Worm (Caenorhabditis elegans) whole organism, mixed stage, embryonic: ENCODE results near the gene H01G02.4.

Source experiments
- bed-3 ChIP-seq: fragments of 200-800 bp; sonication (Bioruptor generic); optimal IDR thresholded peaks from 3 replicates; lab custom pipeline; 2018; ENCODE audit warnings: mild to moderate bottlenecking, missing genetic modification characterization, moderate library complexity, missing compliant biosample characterization
- ceh-39 ChIP-seq: fragments of 150-350 bp; optimal IDR thresholded peaks from 2 replicates; lab custom pipeline; 2014; ENCODE audit warnings: missing biosample characterization, missing genetic modification characterization
- ceh-83 ChIP-seq: fragments of 200-800 bp; sonication (Bioruptor generic); optimal IDR thresholded peaks from 2 replicates; lab custom pipeline; 2018; ENCODE audit warnings: mild to moderate bottlenecking, missing genetic modification characterization, missing compliant biosample characterization
- ces-1 ChIP-seq: fragments of 150-350 bp; optimal IDR thresholded peaks from 2 replicates; lab custom pipeline; 2014; ENCODE audit warnings: missing biosample characterization, missing genetic modification reagents, missing genetic modification characterization
- cnd-1 ChIP-seq: fragments of 200-800 bp; sonication (Bioruptor generic); optimal IDR thresholded peaks from 2 replicates; lab custom pipeline; 2018; ENCODE audit warnings: mild to moderate bottlenecking, missing genetic modification characterization, missing compliant biosample characterization
- drap-1 ChIP-seq: fragments of 200-800 bp; sonication (Bioruptor generic); optimal IDR thresholded peaks from 3 replicates; lab custom pipeline; 2018; ENCODE audit warnings: mild to moderate bottlenecking, missing genetic modification characterization, missing compliant biosample characterization
- elt-1 ChIP-seq: sonication (generic microtip); optimal IDR thresholded peaks from 2 replicates; lab custom pipeline; 2017; ENCODE audit warnings: missing genetic modification characterization, mild to moderate bottlenecking, missing compliant biosample characterization, antibody characterized with exemption, moderate library complexity, borderline replicate concordance; ENCODE audit not compliant: insufficient read depth
- elt-3 ChIP-seq: fragments of 150-350 bp; optimal IDR thresholded peaks from 2 replicates; lab custom pipeline; 2014; ENCODE audit warnings: missing biosample characterization, missing genetic modification characterization
- flh-1 ChIP-seq: fragments of 200-800 bp; sonication (Bioruptor generic); optimal IDR thresholded peaks from 2 replicates; lab custom pipeline; 2018; ENCODE audit warnings: mild to moderate bottlenecking, missing genetic modification characterization, moderate library complexity, missing compliant biosample characterization
- ham-2 ChIP-seq: fragments of 200-800 bp; sonication (Bioruptor generic); optimal IDR thresholded peaks from 2 replicates; lab custom pipeline; 2018; ENCODE audit warnings: mild to moderate bottlenecking, missing genetic modification characterization, missing compliant biosample characterization
- hlh-1 ChIP-seq: fragments of 150-350 bp; optimal IDR thresholded peaks from 2 replicates; lab custom pipeline; 2014; ENCODE audit warnings: missing biosample characterization, missing genetic modification reagents, missing genetic modification characterization
- lin-13 ChIP-seq: fragments of 150-350 bp; optimal IDR thresholded peaks from 2 replicates; lab custom pipeline; 2014; ENCODE audit warnings: missing biosample characterization, missing genetic modification characterization
- lin-32 ChIP-seq: fragments of 200-800 bp; sonication (Bioruptor generic); optimal IDR thresholded peaks from 2 replicates; lab custom pipeline; 2018; ENCODE audit warnings: mild to moderate bottlenecking, missing genetic modification characterization, missing compliant biosample characterization
- lsy-2 ChIP-seq: fragments of 150-350 bp; optimal IDR thresholded peaks from 2 replicates; lab custom pipeline; 2014; ENCODE audit warnings: missing biosample characterization, missing genetic modification characterization
- mab-5 ChIP-seq: fragments of 150-350 bp; optimal IDR thresholded peaks from 2 replicates; lab custom pipeline; 2014; ENCODE audit warnings: missing biosample characterization, missing genetic modification characterization
- mls-2 ChIP-seq: sonication (generic microtip); optimal IDR thresholded peaks from 2 replicates; lab custom pipeline; 2016; ENCODE audit warnings: mild to moderate bottlenecking, missing genetic modification characterization, moderate library complexity, missing compliant biosample characterization
- nhr-12 ChIP-seq: fragments of 150-350 bp; optimal IDR thresholded peaks from 2 replicates; lab custom pipeline; 2014; ENCODE audit warnings: missing biosample characterization, missing genetic modification characterization
- nhr-2 ChIP-seq: fragments of 150-350 bp; optimal IDR thresholded peaks from 2 replicates; lab custom pipeline; 2014; ENCODE audit warnings: missing biosample characterization, missing genetic modification characterization
- nhr-237 ChIP-seq: fragments of 150-350 bp; optimal IDR thresholded peaks from 2 replicates; lab custom pipeline; 2014; ENCODE audit warnings: missing biosample characterization, missing genetic modification characterization
- nhr-28 ChIP-seq: fragments of 150-350 bp; optimal IDR thresholded peaks from 2 replicates; lab custom pipeline; 2014; ENCODE audit warnings: missing biosample characterization, missing genetic modification characterization
- nhr-76 ChIP-seq: sonication (generic microtip); optimal IDR thresholded peaks from 2 replicates; lab custom pipeline; 2017; ENCODE audit warnings: missing biosample characterization, missing genetic modification characterization
- pha-4 ChIP-seq: fragments of 150-350 bp; optimal IDR thresholded peaks from 2 replicates; lab custom pipeline; 2018; ENCODE audit warnings: missing biosample characterization, missing genetic modification reagents, missing genetic modification characterization
- sem-2 ChIP-seq: fragments of 200-800 bp; sonication (Bioruptor generic); optimal IDR thresholded peaks from 2 replicates; lab custom pipeline; 2018; ENCODE audit warnings: mild to moderate bottlenecking, missing genetic modification characterization, missing compliant biosample characterization
- sptf-1 ChIP-seq: sonication (generic microtip); optimal IDR thresholded peaks from 2 replicates; lab custom pipeline; 2017; ENCODE audit warnings: mild to moderate bottlenecking, missing genetic modification characterization, moderate library complexity, missing compliant biosample characterization
- tbx-8 ChIP-seq: fragments of 200-800 bp; sonication (Bioruptor generic); optimal IDR thresholded peaks from 2 replicates; lab custom pipeline; 2018; ENCODE audit warnings: mild to moderate bottlenecking, missing genetic modification characterization, moderate library complexity, missing compliant biosample characterization
- unc-120 ChIP-seq: sonication (generic microtip); optimal IDR thresholded peaks from 2 replicates; lab custom pipeline; 2017; ENCODE audit warnings: missing genetic modification characterization, missing compliant biosample characterization; ENCODE audit not compliant: poor library complexity, severe bottlenecking
- unc-39 ChIP-seq: fragments of 150-350 bp; optimal IDR thresholded peaks from 2 replicates; lab custom pipeline; 2014; ENCODE audit warnings: missing biosample characterization, missing genetic modification characterization
- unc-62 ChIP-seq: fragments of 150-350 bp; optimal IDR thresholded peaks from 2 replicates; lab custom pipeline; 2014; ENCODE audit warnings: missing biosample characterization, missing genetic modification reagents, missing genetic modification characterization
- ztf-11 ChIP-seq: fragments of 150-350 bp; optimal IDR thresholded peaks from 2 replicates; lab custom pipeline; 2014; ENCODE audit warnings: missing biosample characterization, missing genetic modification characterization

H01G02.4 gene

ce11 chrIV:11801078-11801477 lies 1.9 kb downstream of the H01G02.4 start, which contains the start of gene dyf-18:
dyf-18 (minus strand) TSS chrIV:11801178.
- no peak for TF ChIP-seq ztf-11 (tag; lab: Kevin White, UChicago)
- TF ChIP-seq ceh-39, result no peak

ce11 chrIV:11799240-11799639 lies 3.7 kb downstream of the H01G02.4 start:
- TF ChIP-seq unc-62 (peak; percentile 58), ces-1 (no peak), nhr-12 (no peak)

DNA sequence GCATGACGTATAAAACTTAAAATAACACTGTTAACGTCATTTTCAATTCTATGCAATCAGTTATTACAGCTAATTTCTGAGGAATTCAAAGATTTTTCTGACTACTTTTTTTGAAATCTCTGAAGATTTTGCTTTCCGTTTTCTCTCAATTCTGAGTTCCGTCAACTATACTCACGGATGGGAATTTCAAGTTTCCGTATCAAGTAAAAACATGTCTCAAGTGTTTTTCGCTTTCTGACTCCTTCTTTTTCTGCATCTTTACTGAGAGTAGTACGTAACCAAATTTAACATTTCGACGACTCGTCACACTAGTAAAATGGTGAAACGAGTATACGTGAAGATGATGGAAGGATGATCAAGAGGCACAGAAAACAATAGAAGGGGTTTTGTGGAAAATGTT lies 6.1 kb downstream of the H01G02.4 start:
- TF ChIP-seq ces-1, result peak; percentile 60
- no peak for TF ChIP-seq elt-1 (tag; lab: Kevin White, UChicago)
- no peak for TF ChIP-seq nhr-2 (tag; lab: Kevin White, UChicago)
- no peak for TF ChIP-seq unc-120 (tag; lab: Kevin White, UChicago)
- no peak for TF ChIP-seq flh-1 (GFP tag; lab: Kevin White, UChicago)
- TF ChIP-seq unc-62, result no peak
- no peak for TF ChIP-seq nhr-28 (tag; lab: Kevin White, UChicago)
- no peak for TF ChIP-seq nhr-12

DNA sequence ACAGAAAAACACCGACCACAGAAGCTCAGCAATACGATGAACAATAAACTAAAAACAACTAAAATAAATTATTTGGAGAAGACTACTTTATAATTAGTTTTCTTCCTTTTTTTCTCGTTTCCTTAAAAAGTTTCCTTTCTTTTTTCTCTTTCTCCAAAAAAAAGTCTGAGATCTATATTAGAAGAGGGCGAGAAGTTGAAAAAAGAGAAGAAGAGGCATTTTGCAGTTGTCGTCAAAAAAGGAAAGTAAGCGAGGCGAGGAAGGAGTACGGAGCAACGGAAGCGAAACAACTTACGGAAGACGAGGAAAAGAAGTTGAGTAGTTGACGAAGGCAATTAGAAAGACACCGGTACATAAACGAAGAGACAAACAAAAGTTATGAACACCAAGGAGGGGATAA lies 7.0 kb downstream of the H01G02.4 start:
- TF ChIP-seq unc-39 (tag; lab: Kevin White, UChicago) (no peak), lsy-2 (no peak)
- TF ChIP-seq, all 35 proteins: peak for 0

- TF ChIP-seq ces-1 (peak; percentile 73), nhr-237 (tag; lab: Kevin White, UChicago) (no peak)
- TF ChIP-seq, all 35 proteins: peak for 1
Observed at ce11 chrIV:11793170-11793569, 9.8 kb downstream of the H01G02.4 start.

DNA sequence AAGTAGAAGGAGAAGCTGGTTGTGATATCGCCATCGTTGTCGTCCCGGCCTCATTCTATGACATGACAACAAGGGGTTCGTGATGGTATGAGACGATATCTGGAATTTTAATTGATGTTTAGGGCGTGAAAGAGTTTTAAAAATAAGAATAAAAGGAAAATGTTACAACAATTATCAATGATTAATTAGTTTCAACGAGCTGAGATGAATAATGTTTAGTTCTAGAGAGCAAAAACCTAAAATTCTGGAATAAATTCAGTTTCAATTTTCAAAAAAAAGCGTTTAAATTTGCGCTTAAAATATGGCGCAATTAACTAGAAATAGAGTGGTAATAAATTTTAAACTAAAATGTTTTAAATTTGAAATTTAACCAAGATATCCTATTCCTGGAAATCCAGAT lies 10.4 kb downstream of the H01G02.4 start, which contains the start of gene H01G02.3:
TSS of gene H01G02.3 (minus strand) at position 101 of the 400 bp plus-strand sequence.
- TF ChIP-seq elt-3 (tag; lab: Kevin White, UChicago), result no peak
- TF ChIP-seq mab-5, result no peak
- no peak for TF ChIP-seq cnd-1 (tag; lab: Kevin White, UChicago)
- no peak for TF ChIP-seq lin-13
- TF ChIP-seq sptf-1 (tag; lab: Kevin White, UChicago), result no peak
- no peak for TF ChIP-seq mls-2 (tag; lab: Kevin White, UChicago)
- TF ChIP-seq drap-1 (GFP tag; lab: Kevin White, UChicago), result no peak
- no peak for TF ChIP-seq lin-32 (GFP tag; lab: Kevin White, UChicago)
- TF ChIP-seq unc-62, result no peak
- TF ChIP-seq lsy-2, result no peak
- no peak for TF ChIP-seq elt-1 (tag; lab: Kevin White, UChicago)
- no peak for TF ChIP-seq ceh-39
- TF ChIP-seq ham-2, result no peak
- no peak for TF ChIP-seq ceh-83
- TF ChIP-seq ztf-11 (tag; lab: Kevin White, UChicago), result no peak
- TF ChIP-seq nhr-76 (tag; lab: Kevin White, UChicago), result no peak
- TF ChIP-seq bed-3 (GFP tag; lab: Kevin White, UChicago), result no peak
- no peak for TF ChIP-seq hlh-1
- no peak for TF ChIP-seq nhr-28 (tag; lab: Kevin White, UChicago)
- TF ChIP-seq pha-4 (tag; lab: Kevin White, UChicago), result no peak

ce11 chrIV:11788383-11788963 lies 14.5 kb downstream of the H01G02.4 start:
- TF ChIP-seq ces-1 (peak; percentile 92), hlh-1 (no peak), nhr-2 (tag; lab: Kevin White, UChicago) (no peak)

ce11 chrIV:11787793-11788192 lies 15.2 kb downstream of the H01G02.4 start:
- TF ChIP-seq drap-1 (GFP tag; lab: Kevin White, UChicago) (no peak), lsy-2 (no peak), sem-2 (GFP tag; lab: Kevin White, UChicago) (no peak), lin-13 (no peak), elt-3 (tag; lab: Kevin White, UChicago) (no peak), mab-5 (no peak), ham-2 (no peak), tbx-8 (GFP tag; lab: Kevin White, UChicago) (no peak), elt-1 (tag; lab: Kevin White, UChicago) (no peak)
